Worm (Caenorhabditis elegans) whole organism, L3 larva: ENCODE results near the gene T06E4.7.

Source experiments
- R02D3.7 ChIP-seq: fragments of 150-350 bp; optimal IDR thresholded peaks from 2 replicates; lab custom pipeline; 2014; ENCODE audit warnings: missing biosample characterization, missing genetic modification characterization
- aly-2 ChIP-seq: fragments of 150-350 bp; optimal IDR thresholded peaks from 2 replicates; lab custom pipeline; 2014; ENCODE audit warnings: missing biosample characterization, missing genetic modification characterization
- ama-1 ChIP-seq: fragments of 150-350 bp; optimal IDR thresholded peaks from 2 replicates; lab custom pipeline; 2018
- ceh-82 ChIP-seq: fragments of 150-350 bp; optimal IDR thresholded peaks from 2 replicates; lab custom pipeline; 2014; ENCODE audit warnings: missing biosample characterization, missing genetic modification characterization
- daf-12 ChIP-seq: fragments of 150-350 bp; optimal IDR thresholded peaks from 2 replicates; lab custom pipeline; 2014; ENCODE audit warnings: missing biosample characterization, missing genetic modification reagents, missing genetic modification characterization
- egl-27 ChIP-seq: sonication (generic microtip); optimal IDR thresholded peaks from 4 replicates; lab custom pipeline; 2017; ENCODE audit warnings: missing biosample characterization, missing genetic modification reagents, missing genetic modification characterization
- egl-5 ChIP-seq: fragments of 150-350 bp; optimal IDR thresholded peaks from 2 replicates; lab custom pipeline; 2017; ENCODE audit warnings: missing biosample characterization, missing genetic modification reagents, missing genetic modification characterization, inconsistent platforms
- elt-2 ChIP-seq: sonication (generic microtip); optimal IDR thresholded peaks from 2 replicates; lab custom pipeline; 2016; ENCODE audit warnings: missing genetic modification reagents, mild to moderate bottlenecking, missing genetic modification characterization, missing compliant biosample characterization
- elt-3 ChIP-seq, 3 experiments: fragments of 150-350 bp in 1 of 3; sonication (generic microtip) in 2 of 3; optimal IDR thresholded peaks; 2 replicates in 2 of 3; 4 replicates in 1 of 3; lab custom pipeline; 2014 to 2017; ENCODE audit warnings: missing biosample characterization in 3 of 3, missing genetic modification characterization in 3 of 3
- fos-1 ChIP-seq: fragments of 150-350 bp; optimal IDR thresholded peaks from 2 replicates; lab custom pipeline; 2014; ENCODE audit warnings: missing biosample characterization, missing genetic modification characterization
- jun-1 ChIP-seq: fragments of 150-350 bp; optimal IDR thresholded peaks from 2 replicates; lab custom pipeline; 2014; ENCODE audit warnings: missing biosample characterization, missing genetic modification reagents, missing genetic modification characterization
- lin-39 ChIP-seq: fragments of 150-350 bp; optimal IDR thresholded peaks from 2 replicates; lab custom pipeline; 2018; ENCODE audit warnings: missing biosample characterization, missing genetic modification reagents, missing genetic modification characterization
- mdl-1 ChIP-seq: fragments of 150-350 bp; optimal IDR thresholded peaks from 2 replicates; lab custom pipeline; 2014; ENCODE audit warnings: missing biosample characterization, missing genetic modification characterization
- mml-1 ChIP-seq: fragments of 150-350 bp; sonication (generic microtip); optimal IDR thresholded peaks from 3 replicates; lab custom pipeline; 2014; ENCODE audit warnings: missing biosample characterization, missing genetic modification characterization
- nfya-1 ChIP-seq: sonication (generic microtip); optimal IDR thresholded peaks from 2 replicates; lab custom pipeline; 2017; ENCODE audit warnings: missing genetic modification characterization, mild to moderate bottlenecking, missing compliant biosample characterization, antibody characterized with exemption, moderate library complexity; ENCODE audit not compliant: insufficient read depth
- nhr-11 ChIP-seq: fragments of 150-350 bp; optimal IDR thresholded peaks from 2 replicates; lab custom pipeline; 2014; ENCODE audit warnings: missing biosample characterization, missing genetic modification characterization
- nhr-12 ChIP-seq: fragments of 150-350 bp; optimal IDR thresholded peaks from 2 replicates; lab custom pipeline; 2014; ENCODE audit warnings: missing biosample characterization, missing genetic modification characterization
- nhr-23 ChIP-seq: fragments of 150-350 bp; optimal IDR thresholded peaks from 2 replicates; lab custom pipeline; 2014; ENCODE audit warnings: missing biosample characterization, missing genetic modification reagents, missing genetic modification characterization
- nhr-237 ChIP-seq: fragments of 150-350 bp; optimal IDR thresholded peaks from 2 replicates; lab custom pipeline; 2014; ENCODE audit warnings: missing biosample characterization, missing genetic modification characterization
- nhr-25 ChIP-seq: sonication (generic microtip); optimal IDR thresholded peaks from 2 replicates; lab custom pipeline; 2017; ENCODE audit warnings: missing biosample characterization, missing genetic modification characterization
- nhr-67 ChIP-seq: fragments of 150-350 bp; optimal IDR thresholded peaks from 2 replicates; lab custom pipeline; 2014; ENCODE audit warnings: missing biosample characterization, missing genetic modification characterization
- nhr-76 ChIP-seq: fragments of 150-350 bp; sonication (generic microtip); optimal IDR thresholded peaks from 5 replicates; lab custom pipeline; 2014; ENCODE audit warnings: missing biosample characterization, missing genetic modification characterization
- nhr-77 ChIP-seq: fragments of 150-350 bp; optimal IDR thresholded peaks from 2 replicates; lab custom pipeline; 2014; ENCODE audit warnings: missing biosample characterization, missing genetic modification characterization
- pha-4 ChIP-seq: fragments of 150-350 bp; optimal IDR thresholded peaks from 2 replicates; lab custom pipeline; 2014; ENCODE audit warnings: missing biosample characterization, missing genetic modification reagents, missing genetic modification characterization
- pqm-1 ChIP-seq: fragments of 150-350 bp; optimal IDR thresholded peaks from 2 replicates; lab custom pipeline; 2017; ENCODE audit warnings: missing biosample characterization, missing genetic modification characterization, inconsistent platforms
- sea-2 ChIP-seq: fragments of 150-350 bp; sonication (generic microtip); optimal IDR thresholded peaks from 4 replicates; lab custom pipeline; 2014; ENCODE audit warnings: missing biosample characterization, missing genetic modification reagents, missing genetic modification characterization
- skn-1 ChIP-seq: fragments of 150-350 bp; optimal IDR thresholded peaks from 2 replicates; lab custom pipeline; 2014; ENCODE audit warnings: missing biosample characterization, missing genetic modification characterization
- snpc-4 ChIP-seq: fragments of 150-350 bp; optimal IDR thresholded peaks from 2 replicates; lab custom pipeline; 2014; ENCODE audit warnings: missing biosample characterization, missing genetic modification characterization
- tbx-2 ChIP-seq: sonication (generic microtip); optimal IDR thresholded peaks from 2 replicates; lab custom pipeline; 2016; ENCODE audit warnings: mild to moderate bottlenecking, missing genetic modification characterization, missing compliant biosample characterization
- unc-39 ChIP-seq: sonication (generic microtip); optimal IDR thresholded peaks from 4 replicates; lab custom pipeline; 2017; ENCODE audit warnings: missing biosample characterization, missing genetic modification characterization
- unc-62 ChIP-seq: fragments of 150-350 bp; sonication (generic microtip); optimal IDR thresholded peaks from 4 replicates; lab custom pipeline; 2014; ENCODE audit warnings: missing biosample characterization, missing genetic modification reagents, missing genetic modification characterization
- ztf-11 ChIP-seq: fragments of 150-350 bp; optimal IDR thresholded peaks from 2 replicates; lab custom pipeline; 2014; ENCODE audit warnings: missing biosample characterization, missing genetic modification characterization

T06E4.7 gene

DNA sequence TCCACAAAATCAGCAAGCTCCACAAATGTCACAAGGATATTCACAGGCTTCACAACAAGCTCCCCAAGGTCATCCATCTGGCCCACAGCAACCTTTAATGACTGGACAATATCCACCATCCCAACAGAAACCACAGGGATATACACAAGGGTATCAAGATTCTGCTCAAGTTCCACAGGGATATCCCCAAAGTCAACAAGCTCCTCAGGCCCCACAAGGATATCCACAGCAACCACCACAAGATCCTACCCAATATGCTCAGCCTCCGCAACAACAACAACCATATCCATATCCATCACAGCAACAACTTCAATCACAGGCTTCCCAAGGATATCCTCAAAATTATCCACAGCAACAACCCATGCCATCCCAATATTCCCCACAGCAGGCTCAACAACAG lies 9.5 kb upstream of the T06E4.7 start:
- TF ChIP-seq egl-27 (tag; lab: Kevin White, UChicago), result no peak
- no peak for TF ChIP-seq nhr-237 (tag; lab: Kevin White, UChicago)
- no peak for TF ChIP-seq aly-2
- TF ChIP-seq ceh-82, result no peak
- no peak for TF ChIP-seq jun-1 (tag; lab: Kevin White, UChicago)
- TF ChIP-seq unc-62, result no peak
- TF ChIP-seq unc-39, result no peak
- no peak for TF ChIP-seq elt-3 (tag; optimal IDR thresholded peaks at IDR 0.05; lab: Kevin White, UChicago)
- TF ChIP-seq mdl-1 (tag; lab: Kevin White, UChicago), result no peak
- no peak for TF ChIP-seq lin-39
- TF ChIP-seq R02D3.7 (tag; lab: Kevin White, UChicago), result no peak
- no peak for TF ChIP-seq fos-1 (tag; lab: Kevin White, UChicago)
- no peak for TF ChIP-seq skn-1
- no peak for TF ChIP-seq egl-5 (tag; lab: Kevin White, UChicago)
- TF ChIP-seq nhr-23 (tag; lab: Kevin White, UChicago), result no peak
- no peak for TF ChIP-seq pqm-1 (tag; lab: Kevin White, UChicago)
- no peak for TF ChIP-seq nfya-1 (tag; lab: Kevin White, UChicago)

DNA sequence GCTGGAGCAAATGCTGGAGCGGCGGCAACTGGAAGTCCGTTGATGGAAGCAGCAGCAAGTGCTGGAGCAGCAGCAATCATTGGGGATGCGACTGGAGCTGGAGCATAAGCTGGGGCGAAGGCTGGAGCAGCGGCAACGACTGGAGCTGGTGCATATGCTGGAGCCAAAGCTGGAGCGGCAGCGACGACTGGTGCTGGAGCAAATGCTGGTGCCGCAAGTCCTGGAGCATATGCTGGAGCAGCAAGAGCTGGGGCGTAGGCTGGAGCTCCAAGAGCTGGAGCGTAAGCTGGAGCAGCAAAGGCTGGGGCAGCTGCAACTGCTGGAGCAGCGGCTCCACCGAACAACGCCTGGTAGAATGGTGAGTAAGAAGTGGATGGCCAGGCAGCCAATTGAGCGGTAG lies 7.8 kb upstream of the T06E4.7 start:
- TF ChIP-seq nhr-237 (tag; lab: Kevin White, UChicago) (no peak), nhr-25 (tag; lab: Kevin White, UChicago) (no peak), elt-2 (tag; lab: Kevin White, UChicago) (no peak), nhr-23 (tag; lab: Kevin White, UChicago) (no peak), unc-62 (no peak), nhr-76 (tag; lab: Kevin White, UChicago) (no peak), R02D3.7 (tag; lab: Kevin White, UChicago) (no peak), nhr-11 (tag; lab: Kevin White, UChicago) (no peak), ama-1 (lab: Kevin White, UChicago) (no peak), tbx-2 (tag; lab: Kevin White, UChicago) (no peak), nhr-77 (tag; lab: Kevin White, UChicago) (no peak), egl-27 (tag; lab: Kevin White, UChicago) (no peak), pha-4 (no peak)

DNA sequence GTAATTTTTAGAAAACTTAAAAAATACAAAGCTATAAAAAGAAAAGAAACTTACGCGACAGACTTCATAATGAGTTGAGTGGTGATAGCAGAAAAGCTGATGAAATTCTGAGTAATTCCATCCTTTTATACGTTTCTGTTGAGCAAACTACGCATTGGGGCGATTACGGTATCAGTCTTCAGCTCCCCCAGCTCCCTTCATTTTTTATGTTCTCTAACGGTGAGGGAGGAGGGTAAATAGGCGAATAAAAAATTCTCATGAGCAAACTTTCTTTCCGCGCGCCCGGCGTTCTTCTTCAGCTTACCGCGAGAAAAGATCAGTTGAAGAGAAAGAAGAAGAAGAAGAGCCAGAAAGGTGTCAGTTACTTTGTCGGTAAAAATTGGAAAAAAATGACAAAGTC lies 7.3 kb upstream of the T06E4.7 start, which contains the start of gene idpc-7:
idpc-7 (minus strand) TSS at position 101 of the 400 bp plus-strand sequence.
- no peak for TF ChIP-seq nhr-23 (tag; lab: Kevin White, UChicago)
- TF ChIP-seq ceh-82, result no peak
- no peak for TF ChIP-seq egl-27 (tag; lab: Kevin White, UChicago)
- no peak for TF ChIP-seq nhr-12
- no peak for TF ChIP-seq sea-2 (GFP tag; lab: Kevin White, UChicago)
- TF ChIP-seq nhr-237 (tag; lab: Kevin White, UChicago), result no peak
- TF ChIP-seq aly-2, result no peak
- no peak for TF ChIP-seq elt-3 (tag; optimal IDR thresholded peaks at IDR 0.05; lab: Kevin White, UChicago)
- no peak for TF ChIP-seq fos-1 (tag; lab: Kevin White, UChicago)
- TF ChIP-seq, all 47 proteins: peak for 0

ce11 chrV:9619850-9620249 lies 6.3 kb upstream of the T06E4.7 start, which contains the start of gene idpc-6:
idpc-6 (plus strand) TSS chrV:9620150.
- TF ChIP-seq nfya-1 (tag; lab: Kevin White, UChicago) (no peak), jun-1 (tag; lab: Kevin White, UChicago) (no peak), ztf-11 (no peak), sea-2 (GFP tag; lab: Kevin White, UChicago) (no peak), snpc-4 (tag; lab: Kevin White, UChicago) (no peak), mml-1 (no peak), daf-12 (no peak)

- TF ChIP-seq nhr-237 (tag; lab: Kevin White, UChicago) (no peak), nhr-67 (tag; lab: Kevin White, UChicago) (no peak), unc-39 (no peak)
Measured at ce11 chrV:9620417-9620816, 5.8 kb upstream of the T06E4.7 start.

DNA sequence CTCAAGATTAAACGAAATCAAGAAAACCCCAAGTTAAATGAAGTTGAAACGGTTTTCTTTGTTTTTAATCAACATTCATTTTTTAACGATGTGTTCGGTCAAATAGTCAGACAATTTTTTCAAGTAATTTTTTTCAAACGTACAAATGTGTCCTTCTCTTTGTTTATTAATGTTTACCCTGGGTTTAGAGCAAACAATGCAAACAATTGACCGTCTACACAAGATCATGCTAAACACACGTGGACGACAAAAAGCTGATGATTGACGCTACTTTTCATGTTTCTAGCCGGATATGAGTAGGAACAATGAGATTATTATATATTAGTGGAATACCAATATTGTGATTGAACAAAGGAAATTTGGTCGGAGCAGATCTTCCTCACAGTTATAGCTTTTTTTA lies 4.8 kb upstream of the T06E4.7 start:
- peak; percentile 51 for TF ChIP-seq pha-4
- no peak for TF ChIP-seq fos-1 (tag; lab: Kevin White, UChicago)
- no peak for TF ChIP-seq lin-39
- no peak for TF ChIP-seq ama-1 (lab: Kevin White, UChicago)
- no peak for TF ChIP-seq nhr-25 (tag; lab: Kevin White, UChicago)
- no peak for TF ChIP-seq unc-39
- no peak for TF ChIP-seq nhr-12
